Worm (Caenorhabditis elegans) whole organism, L2 larva: ENCODE measurements around the gene srh-18.

Experiments used
- C34F6.9 ChIP-seq: fragments of 150-350 bp; optimal IDR thresholded peaks from 2 replicates; lab custom pipeline; 2014; ENCODE audit warnings: missing biosample characterization, missing genetic modification characterization
- F13H6.1 ChIP-seq: sonication (generic microtip); optimal IDR thresholded peaks from 2 replicates; lab custom pipeline; 2016; ENCODE audit warnings: missing genetic modification characterization, missing compliant biosample characterization
- R02D3.7 ChIP-seq: fragments of 150-350 bp; optimal IDR thresholded peaks from 2 replicates; lab custom pipeline; 2014; ENCODE audit warnings: missing biosample characterization, missing genetic modification characterization
- alr-1 ChIP-seq: fragments of 150-350 bp; optimal IDR thresholded peaks from 2 replicates; lab custom pipeline; 2014; ENCODE audit warnings: missing biosample characterization, missing genetic modification characterization
- ama-1 ChIP-seq: fragments of 150-350 bp; optimal IDR thresholded peaks from 2 replicates; lab custom pipeline; 2018; ENCODE audit warnings: inconsistent platforms
- crh-2 ChIP-seq: sonication (generic microtip); optimal IDR thresholded peaks from 2 replicates; lab custom pipeline; 2017; ENCODE audit warnings: missing biosample characterization, missing genetic modification characterization
- dmd-4 ChIP-seq: sonication (generic microtip); optimal IDR thresholded peaks from 2 replicates; lab custom pipeline; 2017; ENCODE audit warnings: missing biosample characterization, missing genetic modification characterization
- egl-27 ChIP-seq: sonication (generic microtip); optimal IDR thresholded peaks from 3 replicates; lab custom pipeline; 2017; ENCODE audit warnings: missing biosample characterization, missing genetic modification reagents, missing genetic modification characterization
- elt-1 ChIP-seq: fragments of 150-350 bp; optimal IDR thresholded peaks from 2 replicates; lab custom pipeline; 2014; ENCODE audit warnings: missing biosample characterization, missing genetic modification characterization
- fos-1 ChIP-seq: fragments of 150-350 bp; optimal IDR thresholded peaks from 2 replicates; lab custom pipeline; 2014; ENCODE audit warnings: missing biosample characterization, missing genetic modification characterization
- gmeb-1 ChIP-seq: fragments of 150-350 bp; optimal IDR thresholded peaks from 2 replicates; lab custom pipeline; 2014; ENCODE audit warnings: missing biosample characterization, missing genetic modification characterization
- lin-11 ChIP-seq: fragments of 150-350 bp; sonication (generic microtip); optimal IDR thresholded peaks from 2 replicates; lab custom pipeline; 2014; ENCODE audit warnings: missing biosample characterization, missing genetic modification characterization, inconsistent platforms, mixed read lengths
- lin-39 ChIP-seq: fragments of 150-350 bp; optimal IDR thresholded peaks from 2 replicates; lab custom pipeline; 2014; ENCODE audit warnings: missing biosample characterization, missing genetic modification reagents, missing genetic modification characterization
- lsy-2 ChIP-seq, 2 experiments: fragments of 150-350 bp in 1 of 2; sonication (generic microtip) in 1 of 2; optimal IDR thresholded peaks; 2 replicates each; lab custom pipeline; 2014 to 2017; ENCODE audit warnings: missing biosample characterization in 2 of 2, missing genetic modification characterization in 2 of 2
- mab-5 ChIP-seq: fragments of 150-350 bp; optimal IDR thresholded peaks from 2 replicates; lab custom pipeline; 2014; ENCODE audit warnings: missing biosample characterization, missing genetic modification characterization
- mbf-1 ChIP-seq: sonication (generic microtip); optimal IDR thresholded peaks from 2 replicates; lab custom pipeline; 2017; ENCODE audit warnings: missing biosample characterization, missing genetic modification characterization
- nhr-129 ChIP-seq: fragments of 150-350 bp; optimal IDR thresholded peaks from 2 replicates; lab custom pipeline; 2014; ENCODE audit warnings: missing biosample characterization, missing genetic modification characterization
- nhr-21 ChIP-seq: fragments of 150-350 bp; optimal IDR thresholded peaks from 2 replicates; lab custom pipeline; 2014; ENCODE audit warnings: missing biosample characterization, missing genetic modification characterization
- nhr-23 ChIP-seq: fragments of 150-350 bp; optimal IDR thresholded peaks from 2 replicates; lab custom pipeline; 2014; ENCODE audit warnings: missing biosample characterization, missing genetic modification reagents, missing genetic modification characterization
- nhr-237 ChIP-seq: fragments of 150-350 bp; optimal IDR thresholded peaks from 2 replicates; lab custom pipeline; 2014; ENCODE audit warnings: missing biosample characterization, missing genetic modification characterization
- nhr-77 ChIP-seq: fragments of 150-350 bp; optimal IDR thresholded peaks from 2 replicates; lab custom pipeline; 2014; ENCODE audit warnings: missing biosample characterization, missing genetic modification characterization
- sem-4 ChIP-seq: fragments of 150-350 bp; optimal IDR thresholded peaks from 2 replicates; lab custom pipeline; 2014; ENCODE audit warnings: missing biosample characterization, missing genetic modification reagents, missing genetic modification characterization
- skn-1 ChIP-seq: sonication (generic microtip); optimal IDR thresholded peaks from 2 replicates; lab custom pipeline; 2017; ENCODE audit warnings: missing biosample characterization, missing genetic modification characterization
- sma-3 ChIP-seq: sonication (generic microtip); optimal IDR thresholded peaks from 2 replicates; lab custom pipeline; 2016; ENCODE audit warnings: missing genetic modification reagents, missing genetic modification characterization, missing compliant biosample characterization
- sma-9 ChIP-seq, 2 experiments: fragments of 150-350 bp in 1 of 2; sonication (generic microtip) in 1 of 2; optimal IDR thresholded peaks; 2 replicates each; lab custom pipeline; 2014 to 2016; ENCODE audit warnings: missing genetic modification characterization in 2 of 2, mild to moderate bottlenecking in 1 of 2, missing biosample characterization in 1 of 2, missing compliant biosample characterization in 1 of 2, missing genetic modification reagents in 1 of 2, moderate library complexity in 1 of 2
- snpc-4 ChIP-seq: fragments of 150-350 bp; optimal IDR thresholded peaks from 2 replicates; lab custom pipeline; 2014; ENCODE audit warnings: missing biosample characterization, missing genetic modification characterization
- unc-39 ChIP-seq: fragments of 150-350 bp; optimal IDR thresholded peaks from 2 replicates; lab custom pipeline; 2014; ENCODE audit warnings: missing biosample characterization, missing genetic modification characterization
- unc-55 ChIP-seq: fragments of 150-350 bp; sonication (generic microtip); optimal IDR thresholded peaks from 3 replicates; lab custom pipeline; 2014; ENCODE audit warnings: missing biosample characterization, missing genetic modification reagents, missing genetic modification characterization
- zag-1 ChIP-seq: fragments of 150-350 bp; optimal IDR thresholded peaks from 2 replicates; lab custom pipeline; 2014; ENCODE audit warnings: missing biosample characterization, missing genetic modification characterization
- ztf-1 ChIP-seq: fragments of 200-800 bp; sonication (Bioruptor generic); conservative IDR thresholded peaks from 2 replicates; pipeline ENCODE4 v1.3.6; 2022; ENCODE audit warnings: missing genetic modification characterization, missing compliant biosample characterization
- ztf-11 ChIP-seq: sonication (generic microtip); optimal IDR thresholded peaks from 2 replicates; lab custom pipeline; 2017; ENCODE audit warnings: missing biosample characterization, missing genetic modification characterization

The srh-18 gene

ce11 chrV:13295859-13296258 lies 22.4 kb upstream of the srh-18 start, which contains the start of gene uig-1:
Gene uig-1 (minus strand): TSS chrV:13295978.
- peak; percentile 16 for TF ChIP-seq C34F6.9 (tag; lab: Kevin White, UChicago)
- TF ChIP-seq sma-9 (GFP tag; optimal IDR thresholded peaks at IDR 0.05; lab: Kevin White, UChicago): peak; percentile 14
- no peak for TF ChIP-seq sma-9 (tag; optimal IDR thresholded peaks at IDR 0.05; lab: Kevin White, UChicago)
- TF ChIP-seq skn-1: no peak
- peak; percentile 24 for TF ChIP-seq nhr-129 (tag; lab: Kevin White, UChicago)
- TF ChIP-seq egl-27: no peak
- peak in 1 of 2 experiments; percentile 16 for TF ChIP-seq lsy-2 (tag; optimal IDR thresholded peaks at IDR 0.05; lab: Kevin White, UChicago)
- no peak for TF ChIP-seq lin-39 (tag; lab: Kevin White, UChicago)
- TF ChIP-seq F13H6.1 (tag; lab: Kevin White, UChicago): peak; percentile 22

- no peak for TF ChIP-seq nhr-237 (tag; lab: Kevin White, UChicago)
- no peak for TF ChIP-seq nhr-77
- no peak for TF ChIP-seq crh-2 (tag; lab: Kevin White, UChicago)
- TF ChIP-seq gmeb-1 (tag; lab: Kevin White, UChicago): no peak
- TF ChIP-seq zag-1 (tag; lab: Kevin White, UChicago): no peak
- no peak for TF ChIP-seq nhr-23
- TF ChIP-seq nhr-21 (tag; lab: Kevin White, UChicago): no peak
- no peak for TF ChIP-seq lin-11 (tag; lab: Kevin White, UChicago)
- TF ChIP-seq ztf-1 (GFP tag; lab: Robert Waterston, UW): no peak
- no peak for TF ChIP-seq alr-1
- no peak for TF ChIP-seq mbf-1
- no peak for TF ChIP-seq ztf-11 (tag; lab: Kevin White, UChicago)
- no peak for TF ChIP-seq R02D3.7 (tag; lab: Kevin White, UChicago)
Observed at ce11 chrV:13297220-13297619, 21.0 kb upstream of the srh-18 start, which contains the start of gene C26E1.1. Gene C26E1.1 (plus strand): TSS chrV:13297520.

ce11 chrV:13298706-13299105 lies 19.5 kb upstream of the srh-18 start:
- TF ChIP-seq nhr-129 (tag; lab: Kevin White, UChicago): peak; percentile 56
- no peak for TF ChIP-seq snpc-4 (tag; lab: Kevin White, UChicago)
- TF ChIP-seq unc-39 (tag; lab: Kevin White, UChicago): no peak

DNA sequence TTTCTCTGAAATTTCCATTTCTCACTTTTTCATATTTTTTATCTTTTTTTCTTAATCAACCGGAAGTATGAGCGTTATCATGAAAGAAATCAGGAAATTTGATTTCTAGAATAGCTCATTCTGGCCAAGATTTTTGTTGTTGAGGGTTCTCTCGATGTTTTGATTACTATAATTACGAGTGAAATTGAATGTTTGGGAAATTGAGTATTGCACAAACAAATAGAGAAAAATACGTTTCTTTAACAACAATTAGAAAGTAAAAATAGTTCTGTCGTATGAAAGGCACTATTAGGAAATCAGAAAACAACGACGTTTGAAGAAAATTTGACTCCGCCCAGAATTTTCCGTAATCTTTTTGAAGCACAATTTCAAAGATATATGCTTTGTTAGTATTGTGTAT lies 18.9 kb upstream of the srh-18 start:
- TF ChIP-seq sem-4 (tag; lab: Kevin White, UChicago) (no peak), C34F6.9 (tag; lab: Kevin White, UChicago) (no peak), gmeb-1 (tag; lab: Kevin White, UChicago) (no peak), mab-5 (tag; lab: Kevin White, UChicago) (no peak), sma-3 (GFP tag; lab: Kevin White, UChicago) (no peak), elt-1 (tag; lab: Kevin White, UChicago) (no peak), sma-9 (GFP tag; optimal IDR thresholded peaks at IDR 0.05; lab: Kevin White, UChicago) (no peak), sma-9 (tag; optimal IDR thresholded peaks at IDR 0.05; lab: Kevin White, UChicago) (no peak)

DNA sequence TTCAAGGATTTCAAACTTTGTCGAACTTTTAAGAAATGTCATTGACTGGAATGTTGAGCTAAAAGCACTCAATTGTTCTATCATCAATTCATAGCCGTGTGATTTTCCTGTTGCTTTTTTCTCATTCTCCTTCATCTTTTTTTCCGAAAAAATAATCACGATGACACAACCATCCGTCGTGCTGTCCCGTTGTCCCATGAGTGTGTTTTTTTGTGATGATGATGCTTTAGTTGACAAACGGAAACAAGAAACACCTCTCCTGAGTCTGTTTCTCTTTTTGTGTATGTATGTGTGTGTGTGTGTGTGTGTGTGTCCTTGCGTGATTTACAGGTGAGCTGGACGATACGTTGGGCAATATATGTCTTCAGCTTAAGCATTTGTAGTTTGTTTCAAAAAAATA lies 17.8 kb upstream of the srh-18 start:
- TF ChIP-seq ama-1 (lab: Kevin White, UChicago) (no peak), dmd-4 (tag; lab: Kevin White, UChicago) (no peak), nhr-129 (tag; lab: Kevin White, UChicago) (peak; percentile 10)

DNA sequence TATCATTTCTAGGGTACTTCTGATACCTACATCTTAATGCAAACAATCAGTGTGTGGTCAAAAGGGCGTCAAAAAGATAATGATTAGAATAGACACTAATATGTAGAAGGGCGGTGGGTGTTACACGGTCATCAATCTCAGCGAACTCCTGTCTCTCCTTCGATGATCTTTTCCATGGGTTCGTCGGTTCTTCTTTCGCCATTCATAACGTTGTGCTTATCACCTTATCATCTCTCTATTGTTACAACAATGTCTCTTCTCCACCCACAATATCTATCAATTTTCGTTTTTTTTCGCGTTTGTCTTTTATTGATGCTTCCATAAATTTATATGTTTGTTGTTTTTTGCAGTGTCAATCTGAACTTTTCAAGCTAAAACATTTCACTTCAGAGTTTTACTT lies 16.8 kb upstream of the srh-18 start, which contains the start of gene ceh-79:
TSS of gene ceh-79 (plus strand) at position 391 of the 400 bp plus-strand sequence.
- peak; percentile 25 for TF ChIP-seq sma-9 (GFP tag; optimal IDR thresholded peaks at IDR 0.05; lab: Kevin White, UChicago)
- TF ChIP-seq sma-9 (tag; optimal IDR thresholded peaks at IDR 0.05; lab: Kevin White, UChicago): no peak
- no peak for TF ChIP-seq gmeb-1 (tag; lab: Kevin White, UChicago)
- TF ChIP-seq fos-1 (tag; lab: Kevin White, UChicago): peak; percentile 12
- TF ChIP-seq, all 48 proteins: peak for 2

ce11 chrV:13304663-13305188 lies 13.5 kb upstream of the srh-18 start, which contains the start of gene C26E1.2:
Gene C26E1.2 (plus strand): TSS chrV:13305138.
- TF ChIP-seq unc-55 (no peak), crh-2 (tag; lab: Kevin White, UChicago) (peak; percentile 25), gmeb-1 (tag; lab: Kevin White, UChicago) (peak; percentile 12), fos-1 (tag; lab: Kevin White, UChicago) (peak; percentile 81)
